Fruit fly (Drosophila melanogaster) whole organism, embryonic: ENCODE results near the gene eIF3l.
A peak's percentile ranks its signal among the peaks of the same experiment; 100 is the strongest.

Experiments
- ATbp ChIP-seq: fragments of 200-800 bp; sonication (Bioruptor generic); optimal IDR thresholded peaks from 2 replicates; lab custom pipeline; 2017; ENCODE audit warnings: missing biosample characterization, mild to moderate bottlenecking, missing genetic modification characterization, missing genetic modification reagents
- Aef1 ChIP-seq: fragments of 200-800 bp; sonication (Bioruptor generic); IDR thresholded peaks from 3 replicates; pipeline ENCODE4 v1.3.6; 2022; ENCODE audit warnings: missing biosample characterization, missing genetic modification characterization
- Blimp-1 ChIP-seq: fragments of 200-800 bp; sonication (Bioruptor generic); optimal IDR thresholded peaks from 3 replicates; lab custom pipeline; 2018; ENCODE audit warnings: missing biosample characterization, missing genetic modification characterization, mild to moderate bottlenecking, moderate library complexity, missing genetic modification reagents
- CG11093 ChIP-seq: fragments of 200-800 bp; sonication (Bioruptor generic); IDR thresholded peaks from 3 replicates; pipeline ENCODE4 v1.3.6; 2022; ENCODE audit warnings: missing biosample characterization, missing genetic modification characterization
- CG11398 ChIP-seq: fragments of 200-800 bp; sonication (Bioruptor generic); optimal IDR thresholded peaks from 2 replicates; lab custom pipeline; 2016; ENCODE audit warnings: missing biosample characterization, missing genetic modification characterization
- CG11504 ChIP-seq: fragments of 200-800 bp; sonication (Bioruptor generic); optimal IDR thresholded peaks from 3 replicates; lab custom pipeline; 2019; ENCODE audit warnings: missing biosample characterization, mild to moderate bottlenecking, missing genetic modification characterization, moderate library complexity
- CG12659 ChIP-seq: fragments of 200-800 bp; sonication (Bioruptor generic); optimal IDR thresholded peaks from 3 replicates; lab custom pipeline; 2017; ENCODE audit warnings: mild to moderate bottlenecking, missing biosample characterization, missing genetic modification reagents, missing genetic modification characterization
- CG12769 ChIP-seq: fragments of 200-800 bp; sonication (Bioruptor generic); optimal IDR thresholded peaks from 2 replicates; lab custom pipeline; 2019; ENCODE audit warnings: missing biosample characterization, mild to moderate bottlenecking, missing genetic modification characterization, moderate library complexity
- CG13296 ChIP-seq: fragments of 200-800 bp; sonication (Bioruptor generic); optimal IDR thresholded peaks from 3 replicates; lab custom pipeline; 2018; ENCODE audit warnings: missing biosample characterization, mild to moderate bottlenecking, missing genetic modification characterization
- CG17912 ChIP-seq: fragments of 200-800 bp; sonication (Bioruptor generic); optimal IDR thresholded peaks from 2 replicates; lab custom pipeline; 2018; ENCODE audit warnings: missing biosample characterization, mild to moderate bottlenecking, missing genetic modification characterization
- CG1792 ChIP-seq: fragments of 200-800 bp; sonication (Bioruptor generic); optimal IDR thresholded peaks from 2 replicates; lab custom pipeline; 2016; ENCODE audit warnings: missing biosample characterization, missing genetic modification characterization
- CG18599 ChIP-seq: fragments of 200-800 bp; sonication (Bioruptor generic); optimal IDR thresholded peaks from 3 replicates; lab custom pipeline; 2017; ENCODE audit warnings: missing biosample characterization, missing genetic modification characterization, mild to moderate bottlenecking, moderate library complexity, missing genetic modification reagents
- CG3065 ChIP-seq: fragments of 200-800 bp; sonication (Bioruptor generic); optimal IDR thresholded peaks from 2 replicates; lab custom pipeline; 2016; ENCODE audit warnings: missing biosample characterization, missing genetic modification characterization
- CG4707 ChIP-seq: fragments of 200-800 bp; sonication (Bioruptor generic); optimal IDR thresholded peaks from 2 replicates; lab custom pipeline; 2018; ENCODE audit warnings: missing biosample characterization, mild to moderate bottlenecking, missing genetic modification characterization, moderate library complexity
- CG5180 ChIP-seq: fragments of 200-800 bp; sonication (Bioruptor generic); optimal IDR thresholded peaks from 3 replicates; lab custom pipeline; 2017; ENCODE audit warnings: missing biosample characterization, missing genetic modification characterization, mild to moderate bottlenecking, moderate library complexity, missing genetic modification reagents
- CG7963 ChIP-seq: fragments of 200-800 bp; sonication (Bioruptor generic); IDR thresholded peaks from 3 replicates; pipeline ENCODE4 v1.3.6; 2022; ENCODE audit warnings: missing biosample characterization, missing genetic modification characterization; ENCODE audit not compliant: partially characterized antibody
- CHES-1-like ChIP-seq: fragments of 200-800 bp; sonication (Bioruptor generic); optimal IDR thresholded peaks from 2 replicates; lab custom pipeline; 2016; ENCODE audit warnings: missing biosample characterization, missing genetic modification characterization
- HLH4C ChIP-seq: fragments of 200-800 bp; sonication (Bioruptor generic); IDR thresholded peaks from 3 replicates; pipeline ENCODE4 v1.3.6; 2022; ENCODE audit warnings: missing biosample characterization, missing genetic modification characterization; ENCODE audit not compliant: partially characterized antibody
- HLH54F ChIP-seq: fragments of 200-800 bp; sonication (Bioruptor generic); optimal IDR thresholded peaks from 3 replicates; lab custom pipeline; 2016; ENCODE audit warnings: missing biosample characterization, missing genetic modification characterization
- Hr78 ChIP-seq, 2 experiments: fragments of 200-800 bp in 1 of 2; fragments of >200 bp in 1 of 2; sonication (Bioruptor generic) in 1 of 2; optimal IDR thresholded peaks; 2 replicates each; lab custom pipeline; 2017 to 2019; ENCODE audit warnings: missing biosample characterization in 2 of 2, missing genetic modification characterization in 2 of 2, mild to moderate bottlenecking in 1 of 2, moderate library complexity in 1 of 2
- MBD-R2 ChIP-seq: fragments of 200-800 bp; sonication (Bioruptor generic); IDR thresholded peaks from 2 replicates; pipeline ENCODE4 v1.3.6; 2022; ENCODE audit warnings: missing biosample characterization, missing genetic modification characterization
- Myb ChIP-seq: fragments of 200-800 bp; sonication (Bioruptor generic); optimal IDR thresholded peaks from 2 replicates; lab custom pipeline; 2016; ENCODE audit warnings: missing biosample characterization, missing genetic modification characterization
- Neu2 ChIP-seq: fragments of 200-800 bp; sonication (Bioruptor generic); optimal IDR thresholded peaks from 3 replicates; lab custom pipeline; 2016; ENCODE audit warnings: missing biosample characterization, missing genetic modification characterization, borderline replicate concordance
- NfI ChIP-seq: fragments of 200-800 bp; sonication (Bioruptor generic); optimal IDR thresholded peaks from 3 replicates; lab custom pipeline; 2018; ENCODE audit warnings: missing biosample characterization, mild to moderate bottlenecking, missing genetic modification characterization, moderate library complexity
- Poxn ChIP-seq: fragments of 200-800 bp; sonication (Bioruptor generic); IDR thresholded peaks from 2 replicates; pipeline ENCODE4 v1.3.6; 2022; ENCODE audit warnings: missing biosample characterization, missing genetic modification characterization
- Side ChIP-seq: fragments of 200-800 bp; sonication (Bioruptor generic); optimal IDR thresholded peaks from 2 replicates; lab custom pipeline; 2016; ENCODE audit warnings: missing biosample characterization, missing genetic modification characterization
- Spps ChIP-seq: fragments of 200-800 bp; sonication (Bioruptor generic); optimal IDR thresholded peaks from 2 replicates; lab custom pipeline; 2018; ENCODE audit warnings: missing biosample characterization, mild to moderate bottlenecking, missing genetic modification characterization
- Sry-β ChIP-seq: fragments of 200-800 bp; sonication (Bioruptor generic); optimal IDR thresholded peaks from 2 replicates; lab custom pipeline; 2018; ENCODE audit warnings: missing biosample characterization, mild to moderate bottlenecking, missing genetic modification characterization, moderate library complexity
- Stat92E ChIP-seq, 3 experiments: fragments of >200 bp in 2 of 3; fragments of 200-800 bp in 1 of 3; sonication (Bioruptor generic) in 1 of 3; optimal IDR thresholded peaks; 2 replicates each; lab custom pipeline; 2017 to 2019; ENCODE audit warnings: missing biosample characterization in 3 of 3, missing genetic modification characterization in 3 of 3, mild to moderate bottlenecking in 1 of 3, moderate library complexity in 1 of 3
- Tbp ChIP-seq: fragments of >200 bp; optimal IDR thresholded peaks from 2 replicates; lab custom pipeline; 2018; ENCODE audit warnings: missing biosample characterization, missing genetic modification characterization
- YL-1 ChIP-seq: fragments of 200-800 bp; sonication (Bioruptor generic); optimal IDR thresholded peaks from 3 replicates; lab custom pipeline; 2017; ENCODE audit warnings: missing biosample characterization, mild to moderate bottlenecking, missing genetic modification characterization
- ash1 ChIP-seq: fragments of 200-800 bp; sonication (Bioruptor generic); optimal IDR thresholded peaks from 2 replicates; lab custom pipeline; 2018; ENCODE audit warnings: missing biosample characterization, mild to moderate bottlenecking, missing genetic modification characterization
- bcd ChIP-seq: fragments of 200-800 bp; sonication (Bioruptor generic); optimal IDR thresholded peaks from 2 replicates; lab custom pipeline; 2017; ENCODE audit warnings: missing biosample characterization, mild to moderate bottlenecking, missing genetic modification characterization
- cato ChIP-seq: fragments of 200-800 bp; sonication (Bioruptor generic); optimal IDR thresholded peaks from 2 replicates; lab custom pipeline; 2016; ENCODE audit warnings: missing biosample characterization, missing genetic modification characterization, borderline replicate concordance
- cg ChIP-seq: fragments of 200-800 bp; sonication (Bioruptor generic); optimal IDR thresholded peaks from 3 replicates; lab custom pipeline; 2019; ENCODE audit warnings: missing biosample characterization, mild to moderate bottlenecking, missing genetic modification characterization, moderate library complexity
- chn ChIP-seq: fragments of 200-800 bp; sonication (Bioruptor generic); optimal IDR thresholded peaks from 2 replicates; lab custom pipeline; 2016; ENCODE audit warnings: missing biosample characterization, missing genetic modification characterization
- croc ChIP-seq: fragments of 200-800 bp; sonication (Bioruptor generic); conservative IDR thresholded peaks from 3 replicates; pipeline ENCODE4 v1.3.6; 2022; ENCODE audit warnings: missing biosample characterization, missing genetic modification characterization
- eve ChIP-seq, 2 experiments: fragments of >200 bp; optimal IDR thresholded peaks; 2 replicates each; lab custom pipeline; 2017; ENCODE audit warnings: missing biosample characterization in 2 of 2, missing genetic modification characterization in 2 of 2
- jigr1 ChIP-seq: fragments of 200-800 bp; sonication (Bioruptor generic); IDR thresholded peaks from 3 replicates; pipeline ENCODE4 v1.3.6; 2022; ENCODE audit warnings: missing biosample characterization, missing genetic modification characterization
- ken ChIP-seq: fragments of 200-800 bp; sonication (Bioruptor generic); IDR thresholded peaks from 3 replicates; pipeline ENCODE4 v1.3.6; 2022; ENCODE audit warnings: missing biosample characterization, missing genetic modification characterization
- lilli ChIP-seq: fragments of 200-800 bp; sonication (Bioruptor generic); optimal IDR thresholded peaks from 3 replicates; lab custom pipeline; 2016; ENCODE audit warnings: missing biosample characterization, missing genetic modification characterization
- lmd ChIP-seq: fragments of 200-800 bp; sonication (Bioruptor generic); IDR thresholded peaks from 2 replicates; pipeline ENCODE4 v1.3.6; 2022; ENCODE audit warnings: missing biosample characterization, missing genetic modification characterization
- nau ChIP-seq: fragments of 200-800 bp; sonication (Bioruptor generic); optimal IDR thresholded peaks from 3 replicates; lab custom pipeline; 2017; ENCODE audit warnings: missing biosample characterization, mild to moderate bottlenecking, missing genetic modification characterization, missing genetic modification reagents
- otp ChIP-seq: fragments of 200-800 bp; sonication (Bioruptor generic); IDR thresholded peaks from 3 replicates; pipeline ENCODE4, ENCODE4 v1.3.6; 2022; ENCODE audit warnings: missing biosample characterization, missing genetic modification characterization
- p53 ChIP-seq: fragments of 200-800 bp; sonication (Bioruptor generic); optimal IDR thresholded peaks from 2 replicates; lab custom pipeline; 2016; ENCODE audit warnings: missing biosample characterization, missing genetic modification characterization
- pzg ChIP-seq: fragments of 200-800 bp; sonication (Bioruptor generic); optimal IDR thresholded peaks from 3 replicates; lab custom pipeline; 2018; ENCODE audit warnings: missing biosample characterization, mild to moderate bottlenecking, missing genetic modification characterization, moderate library complexity
- repo ChIP-seq: fragments of 200-800 bp; sonication (Bioruptor generic); optimal IDR thresholded peaks from 2 replicates; lab custom pipeline; 2016; ENCODE audit warnings: missing biosample characterization, missing genetic modification characterization
- seq ChIP-seq: fragments of 200-800 bp; sonication (Bioruptor generic); IDR thresholded peaks from 2 replicates; pipeline ENCODE4 v1.3.6; 2022; ENCODE audit warnings: missing biosample characterization, missing genetic modification characterization

eIF3l gene

dm6 chr3L:12115966-12116735 lies 29.7 kb downstream of the eIF3l start, which contains the start of gene vers (continued):
- TF ChIP-seq lilli, result peak; percentile 45
- no peak for TF ChIP-seq Spps
- no peak for TF ChIP-seq Blimp-1
- peak; percentile 21 for TF ChIP-seq CG11504
- no peak for TF ChIP-seq CG4707 (GFP tag; lab: Kevin White, UChicago)
- TF ChIP-seq croc, result no peak
- no peak for TF ChIP-seq jigr1 (GFP tag; lab: Robert Waterston, UW)
- TF ChIP-seq ash1, result no peak
- no peak for TF ChIP-seq bcd (GFP tag; lab: Kevin White, UChicago)
- no peak; the same call in 1 of the 2 replicates for TF ChIP-seq seq (GFP tag; lab: Robert Waterston, UW)
- peak; percentile 29 for TF ChIP-seq CG13296
- no peak for TF ChIP-seq CG17912 (GFP tag; lab: Kevin White, UChicago)
- TF ChIP-seq lmd (GFP tag; lab: Robert Waterston, UW), result no peak; the same call in 1 of the 2 replicates
- TF ChIP-seq pzg (GFP tag; lab: Kevin White, UChicago), result peak; percentile 93
- TF ChIP-seq CG3065 (GFP tag; lab: Kevin White, UChicago), result no peak
- no peak for TF ChIP-seq repo
- TF ChIP-seq cato, result no peak
- TF ChIP-seq CG12659 (GFP tag; lab: Kevin White, UChicago), result peak; percentile 50
- no peak for TF ChIP-seq ATbp (GFP tag; lab: Kevin White, UChicago)
- no peak for TF ChIP-seq eve (GFP tag; optimal IDR thresholded peaks at IDR 0.05; lab: Kevin White, UChicago)
- no peak for TF ChIP-seq Poxn (GFP tag; lab: Robert Waterston, UW)
- TF ChIP-seq Stat92E (GFP tag; optimal IDR thresholded peaks at IDR 0.05; lab: Kevin White, UChicago), result peak in 1 of 3 experiments; percentile 52
- no peak for TF ChIP-seq chn (GFP tag; lab: Kevin White, UChicago)
- TF ChIP-seq CG18599 (GFP tag; lab: Kevin White, UChicago), result no peak
- no peak for TF ChIP-seq cg (GFP tag; lab: Kevin White, UChicago)
- no peak for TF ChIP-seq CG11398 (GFP tag; lab: Kevin White, UChicago)
- peak; percentile 17; the same call in 1 of the 3 replicates for TF ChIP-seq CG11093 (GFP tag; lab: Robert Waterston, UW)
- no peak for TF ChIP-seq Hr78 (GFP tag; optimal IDR thresholded peaks at IDR 0.05; lab: Kevin White, UChicago)
- TF ChIP-seq MBD-R2 (GFP tag; lab: Robert Waterston, UW), result peak; percentile 73
- TF ChIP-seq Sry-β (GFP tag; lab: Kevin White, UChicago), result no peak
- TF ChIP-seq nau (GFP tag; lab: Kevin White, UChicago), result no peak
- no peak for TF ChIP-seq ken
- TF ChIP-seq p53 (GFP tag; lab: Kevin White, UChicago), result no peak
- TF ChIP-seq YL-1 (GFP tag; lab: Kevin White, UChicago), result no peak
- peak; percentile 28 for TF ChIP-seq Side (GFP tag; lab: Kevin White, UChicago)
- peak; percentile 14 for TF ChIP-seq Myb (GFP tag; lab: Kevin White, UChicago)
- no peak for TF ChIP-seq CG1792 (GFP tag; lab: Kevin White, UChicago)
- no peak for TF ChIP-seq Tbp (GFP tag; lab: Kevin White, UChicago)
- TF ChIP-seq CHES-1-like (GFP tag; lab: Kevin White, UChicago), result peak; percentile 59
- TF ChIP-seq NfI, result no peak
- TF ChIP-seq Neu2, result no peak
- no peak for TF ChIP-seq Aef1 (GFP tag; lab: Robert Waterston, UW)
- TF ChIP-seq HLH54F, result peak; percentile 25
- TF ChIP-seq CG7963 (GFP tag; lab: Robert Waterston, UW), result peak; percentile 82
- peak; percentile 90 for TF ChIP-seq HLH4C (GFP tag; lab: Robert Waterston, UW)
- TF ChIP-seq CG5180, result no peak
- TF ChIP-seq otp (GFP tag; lab: Robert Waterston, UW), result no peak; the same call in 2 of the 3 replicates
- no peak for TF ChIP-seq CG12769 (tag; lab: Kevin White, UChicago)
